Worm (Caenorhabditis elegans): ENCODE measurements around the gene pot-2.

- TF ChIP-seq D1046.2 (GFP tag; IDR thresholded peaks at IDR 0.05), result no peak
- TF ChIP-seq nhr-76 (tag; optimal IDR thresholded peaks at IDR 0.05), result no peak
- no peak for TF ChIP-seq madf-5 (GFP tag; IDR thresholded peaks at IDR 0.05)
- TF ChIP-seq unc-39 (tag; optimal IDR thresholded peaks at IDR 0.05), result no peak
- no peak for TF ChIP-seq nhr-6 (tag; optimal IDR thresholded peaks at IDR 0.05)
- TF ChIP-seq nhr-237 (tag; optimal IDR thresholded peaks at IDR 0.05), result no peak
- no peak for TF ChIP-seq F10B5.3 (tag; optimal IDR thresholded peaks at IDR 0.05)
- no peak for TF ChIP-seq dpl-1 (GFP tag; optimal IDR thresholded peaks at IDR 0.05)
- TF ChIP-seq php-3 (GFP tag; IDR thresholded peaks at IDR 0.05), result no peak
- no peak for TF ChIP-seq lsy-2 (tag; optimal IDR thresholded peaks at IDR 0.05)
- TF ChIP-seq lin-15B (tag; optimal IDR thresholded peaks at IDR 0.05), result no peak
- no peak for TF ChIP-seq mep-1 (tag; optimal IDR thresholded peaks at IDR 0.05)
- TF ChIP-seq hlh-11 (tag; optimal IDR thresholded peaks at IDR 0.05), result no peak
Measured at ce11 chrII:14483813-14484212, 40.2 kb upstream of the pot-2 start.
